Worm (Caenorhabditis elegans) whole organism, late embryonic: ENCODE measurements around the gene try-12.

ENCODE experiments used
- C38D4.7 ChIP-seq: fragments of 200-800 bp; sonication (Bioruptor generic); optimal IDR thresholded peaks from 2 replicates; lab custom pipeline; 2018; ENCODE audit warnings: mild to moderate bottlenecking, missing genetic modification characterization, moderate library complexity, missing compliant biosample characterization
- F13H6.1 ChIP-seq: sonication (generic microtip); optimal IDR thresholded peaks from 2 replicates; lab custom pipeline; 2016; ENCODE audit warnings: missing genetic modification characterization, missing compliant biosample characterization
- K02D7.2 ChIP-seq: sonication (generic microtip); optimal IDR thresholded peaks from 2 replicates; lab custom pipeline; 2017; ENCODE audit warnings: mild to moderate bottlenecking, missing genetic modification characterization, missing compliant biosample characterization
- K09A11.1 ChIP-seq: sonication (generic microtip); optimal IDR thresholded peaks from 2 replicates; lab custom pipeline; 2017; ENCODE audit warnings: antibody characterized with exemption, mild to moderate bottlenecking, missing genetic modification characterization, missing compliant biosample characterization; ENCODE audit not compliant: insufficient read depth
- T23F11.4 ChIP-seq: fragments of 200-800 bp; sonication (Bioruptor generic); optimal IDR thresholded peaks from 2 replicates; lab custom pipeline; 2018; ENCODE audit warnings: mild to moderate bottlenecking, missing genetic modification characterization, missing compliant biosample characterization
- Y22D7AL.16 ChIP-seq: sonication (generic microtip); optimal IDR thresholded peaks from 2 replicates; lab custom pipeline; 2016; ENCODE audit warnings: missing genetic modification characterization, missing compliant biosample characterization
- ahr-1 ChIP-seq: sonication (generic microtip); optimal IDR thresholded peaks from 2 replicates; lab custom pipeline; 2016; ENCODE audit warnings: missing genetic modification characterization, missing compliant biosample characterization
- ama-1 ChIP-seq: fragments of 150-350 bp; optimal IDR thresholded peaks from 2 replicates; lab custom pipeline; 2014
- ceh-18 ChIP-seq: sonication (generic microtip); optimal IDR thresholded peaks from 2 replicates; lab custom pipeline; 2016; ENCODE audit warnings: missing genetic modification characterization, missing compliant biosample characterization
- ceh-22 ChIP-seq: sonication (generic microtip); optimal IDR thresholded peaks from 2 replicates; lab custom pipeline; 2017; ENCODE audit warnings: missing biosample characterization, missing genetic modification characterization
- ceh-30 ChIP-seq: fragments of 150-350 bp; optimal IDR thresholded peaks from 2 replicates; lab custom pipeline; 2014; ENCODE audit warnings: missing biosample characterization, missing genetic modification characterization
- ceh-34 ChIP-seq: sonication (generic microtip); optimal IDR thresholded peaks from 2 replicates; lab custom pipeline; 2016; ENCODE audit warnings: mild to moderate bottlenecking, missing genetic modification characterization, missing compliant biosample characterization
- ceh-45 ChIP-seq: fragments of 200-800 bp; sonication (Bioruptor generic); IDR thresholded peaks from 2 replicates; pipeline ENCODE4 v1.3.6; 2022; ENCODE audit warnings: missing genetic modification reagents, missing genetic modification characterization, missing compliant biosample characterization
- ceh-48 ChIP-seq: sonication (generic microtip); optimal IDR thresholded peaks from 2 replicates; lab custom pipeline; 2016; ENCODE audit warnings: missing genetic modification characterization, inconsistent platforms, missing compliant biosample characterization
- ceh-9 ChIP-seq: sonication (generic microtip); optimal IDR thresholded peaks from 2 replicates; lab custom pipeline; 2016; ENCODE audit warnings: mild to moderate bottlenecking, missing genetic modification characterization, inconsistent platforms, missing compliant biosample characterization
- dmd-4 ChIP-seq: sonication (generic microtip); optimal IDR thresholded peaks from 2 replicates; lab custom pipeline; 2016; ENCODE audit warnings: borderline replicate concordance, missing genetic modification characterization, missing compliant biosample characterization
- elt-2 ChIP-seq: sonication (generic microtip); optimal IDR thresholded peaks from 2 replicates; lab custom pipeline; 2016; ENCODE audit warnings: missing genetic modification reagents, missing genetic modification characterization, missing compliant biosample characterization
- elt-4 ChIP-seq: sonication (generic microtip); optimal IDR thresholded peaks from 2 replicates; lab custom pipeline; 2016; ENCODE audit warnings: missing genetic modification characterization, missing compliant biosample characterization
- ets-4 ChIP-seq: sonication (generic microtip); optimal IDR thresholded peaks from 2 replicates; lab custom pipeline; 2016; ENCODE audit warnings: missing genetic modification characterization, missing compliant biosample characterization
- eyg-1 ChIP-seq: sonication (generic microtip); optimal IDR thresholded peaks from 2 replicates; lab custom pipeline; 2016; ENCODE audit warnings: missing genotype, missing genetic modification characterization, missing compliant biosample characterization
- fax-1 ChIP-seq: sonication (generic microtip); optimal IDR thresholded peaks from 2 replicates; lab custom pipeline; 2016; ENCODE audit warnings: missing genotype, missing genetic modification characterization, missing compliant biosample characterization
- fkh-10 ChIP-seq: fragments of 150-350 bp; optimal IDR thresholded peaks from 2 replicates; lab custom pipeline; 2014; ENCODE audit warnings: missing biosample characterization, missing genetic modification reagents, missing genetic modification characterization
- fkh-6 ChIP-seq: sonication (generic microtip); optimal IDR thresholded peaks from 2 replicates; lab custom pipeline; 2016; ENCODE audit warnings: missing genetic modification characterization, missing compliant biosample characterization
- gmeb-2 ChIP-seq: sonication (generic microtip); optimal IDR thresholded peaks from 2 replicates; lab custom pipeline; 2016; ENCODE audit warnings: missing genetic modification characterization, inconsistent platforms, missing compliant biosample characterization
- hlh-13 ChIP-seq: fragments of 200-800 bp; sonication (Bioruptor generic); optimal IDR thresholded peaks from 2 replicates; lab custom pipeline; 2018; ENCODE audit warnings: mild to moderate bottlenecking, missing genetic modification characterization, missing compliant biosample characterization
- hlh-6 ChIP-seq: sonication (generic microtip); optimal IDR thresholded peaks from 2 replicates; lab custom pipeline; 2016; ENCODE audit warnings: missing genotype, missing genetic modification characterization, missing compliant biosample characterization
- lim-6 ChIP-seq: sonication (generic microtip); optimal IDR thresholded peaks from 2 replicates; lab custom pipeline; 2016; ENCODE audit warnings: missing genetic modification characterization, missing compliant biosample characterization
- mec-3 ChIP-seq: sonication (generic microtip); optimal IDR thresholded peaks from 2 replicates; lab custom pipeline; 2016; ENCODE audit warnings: borderline replicate concordance, missing genetic modification characterization, missing compliant biosample characterization
- nfya-1 ChIP-seq: sonication (generic microtip); optimal IDR thresholded peaks from 2 replicates; lab custom pipeline; 2017; ENCODE audit warnings: missing genetic modification characterization, mild to moderate bottlenecking, missing compliant biosample characterization, antibody characterized with exemption, moderate library complexity
- nhr-232 ChIP-seq: sonication (generic microtip); optimal IDR thresholded peaks from 2 replicates; lab custom pipeline; 2016; ENCODE audit warnings: missing genetic modification characterization, missing compliant biosample characterization
- pag-3 ChIP-seq: sonication (generic microtip); optimal IDR thresholded peaks from 2 replicates; lab custom pipeline; 2016; ENCODE audit warnings: missing compliant biosample characterization, missing genetic modification characterization, borderline replicate concordance
- pax-1 ChIP-seq: fragments of 150-350 bp; optimal IDR thresholded peaks from 2 replicates; lab custom pipeline; 2014; ENCODE audit warnings: missing biosample characterization, missing genetic modification characterization
- pha-4 ChIP-seq: fragments of 150-350 bp; optimal IDR thresholded peaks from 2 replicates; lab custom pipeline; 2018; ENCODE audit warnings: missing biosample characterization, missing genetic modification reagents, missing genetic modification characterization
- tbx-2 ChIP-seq: sonication (generic microtip); optimal IDR thresholded peaks from 2 replicates; lab custom pipeline; 2016; ENCODE audit warnings: missing genetic modification characterization, missing compliant biosample characterization
- ttx-3 ChIP-seq: sonication (generic microtip); optimal IDR thresholded peaks from 2 replicates; lab custom pipeline; 2016; ENCODE audit warnings: missing genetic modification reagents, missing genetic modification characterization, missing compliant biosample characterization
- unc-3 ChIP-seq, 2 experiments: fragments of 200-800 bp in 1 of 2; sonication (Bioruptor generic) in 1 of 2; sonication (generic microtip) in 1 of 2; conservative IDR thresholded peaks in 1 of 2; optimal IDR thresholded peaks in 1 of 2; 2 replicates each; pipeline versions ENCODE4 v1.3.6 to Lab custom; 2016 to 2022; ENCODE audit warnings: missing compliant biosample characterization in 2 of 2, missing genetic modification characterization in 2 of 2, missing genetic modification reagents in 1 of 2
- unc-55 ChIP-seq: sonication (generic microtip); optimal IDR thresholded peaks from 2 replicates; lab custom pipeline; 2017; ENCODE audit warnings: missing biosample characterization, missing genetic modification reagents, missing genetic modification characterization
- zip-5 ChIP-seq: sonication (generic microtip); optimal IDR thresholded peaks from 2 replicates; lab custom pipeline; 2016; ENCODE audit warnings: missing genetic modification characterization, missing compliant biosample characterization
- ztf-16 ChIP-seq: sonication (generic microtip); optimal IDR thresholded peaks from 2 replicates; lab custom pipeline; 2017; ENCODE audit warnings: missing genetic modification characterization, missing compliant biosample characterization

The try-12 gene

DNA sequence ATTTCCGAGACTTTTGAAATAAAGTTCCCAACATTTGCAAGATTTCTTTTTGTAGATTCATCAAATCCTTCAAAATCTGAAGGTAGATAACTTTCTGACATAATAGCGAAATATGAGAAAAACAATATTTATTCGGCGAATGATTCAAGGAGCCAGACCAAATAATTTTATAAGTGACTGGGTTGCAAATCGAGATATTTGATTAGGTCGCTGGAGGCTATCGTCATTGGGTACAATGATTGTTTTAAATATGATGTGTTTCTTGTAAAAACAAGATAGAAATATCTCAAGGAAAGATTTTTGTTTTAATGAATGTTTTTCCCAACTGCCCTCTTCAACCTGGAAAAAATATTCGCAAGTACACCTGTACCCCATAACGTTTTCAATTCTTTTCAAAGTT, 20.3 kb upstream of the try-12 start, which contains the start of gene srw-69:
Gene srw-69 (minus strand): TSS at position 101 of the 400 bp plus-strand sequence.
- no peak for TF ChIP-seq ceh-22 (tag; lab: Kevin White, UChicago)
- TF ChIP-seq fax-1 (tag; lab: Kevin White, UChicago): no peak
- no peak for TF ChIP-seq dmd-4 (tag; lab: Kevin White, UChicago)
- no peak for TF ChIP-seq ahr-1 (tag; lab: Kevin White, UChicago)
- TF ChIP-seq elt-4 (tag; lab: Kevin White, UChicago): no peak
- TF ChIP-seq gmeb-2: no peak
- TF ChIP-seq unc-55 (GFP tag; lab: Kevin White, UChicago): no peak
- TF ChIP-seq pha-4 (tag; lab: Kevin White, UChicago): no peak
- TF ChIP-seq pax-1 (tag; lab: Kevin White, UChicago): no peak
- no peak for TF ChIP-seq pag-3 (tag; lab: Kevin White, UChicago)
- TF ChIP-seq unc-3 (GFP tag; conservative IDR thresholded peaks at IDR 0.05; lab: Robert Waterston, UW): no peak
- no peak for TF ChIP-seq unc-3 (tag; optimal IDR thresholded peaks at IDR 0.05; lab: Kevin White, UChicago)
- no peak for TF ChIP-seq F13H6.1 (tag; lab: Kevin White, UChicago)
- TF ChIP-seq tbx-2 (tag; lab: Kevin White, UChicago): no peak
- TF ChIP-seq elt-2 (tag; lab: Kevin White, UChicago): no peak
- no peak for TF ChIP-seq nfya-1 (tag; lab: Kevin White, UChicago)
- TF ChIP-seq nhr-232: no peak
- TF ChIP-seq zip-5 (tag; lab: Kevin White, UChicago): no peak
- TF ChIP-seq, all 69 proteins: peak for 0

DNA sequence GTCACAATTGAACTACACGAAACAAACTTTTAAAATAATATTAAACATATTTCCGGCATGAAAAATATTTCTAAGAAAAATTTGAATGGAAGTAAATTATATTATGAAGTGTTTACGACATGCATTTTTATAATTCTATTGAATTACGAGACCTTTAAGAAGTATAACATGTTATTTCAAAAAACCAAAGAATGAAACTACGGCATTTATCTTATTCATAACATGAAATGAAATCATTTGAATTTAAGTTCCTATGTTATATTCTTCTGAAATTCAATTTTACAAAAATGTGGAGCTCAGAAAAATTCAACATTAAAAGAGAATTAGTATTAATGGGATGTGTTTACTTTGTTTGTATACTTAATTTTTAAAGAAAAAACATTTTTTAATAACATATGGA, 18.1 kb upstream of the try-12 start, which contains the start of gene srw-71:
Gene srw-71 (minus strand): TSS at position 101 of the 400 bp plus-strand sequence.
- no peak for TF ChIP-seq elt-4 (tag; lab: Kevin White, UChicago)
- TF ChIP-seq tbx-2 (tag; lab: Kevin White, UChicago): no peak
- no peak for TF ChIP-seq K09A11.1
- no peak for TF ChIP-seq T23F11.4
- TF ChIP-seq eyg-1 (tag; lab: Kevin White, UChicago): no peak
- no peak for TF ChIP-seq lim-6 (tag; lab: Kevin White, UChicago)
- no peak for TF ChIP-seq K02D7.2
- TF ChIP-seq hlh-6 (tag; lab: Kevin White, UChicago): no peak
- TF ChIP-seq ztf-16 (tag; lab: Kevin White, UChicago): no peak
- no peak for TF ChIP-seq pax-1 (tag; lab: Kevin White, UChicago)
- no peak for TF ChIP-seq ahr-1 (tag; lab: Kevin White, UChicago)
- TF ChIP-seq ttx-3 (tag; lab: Kevin White, UChicago): no peak
- TF ChIP-seq ceh-18: no peak
- TF ChIP-seq elt-2 (tag; lab: Kevin White, UChicago): no peak
- TF ChIP-seq ceh-45 (GFP tag; lab: Robert Waterston, UW): no peak
- TF ChIP-seq ceh-48: no peak
- TF ChIP-seq gmeb-2: no peak

DNA sequence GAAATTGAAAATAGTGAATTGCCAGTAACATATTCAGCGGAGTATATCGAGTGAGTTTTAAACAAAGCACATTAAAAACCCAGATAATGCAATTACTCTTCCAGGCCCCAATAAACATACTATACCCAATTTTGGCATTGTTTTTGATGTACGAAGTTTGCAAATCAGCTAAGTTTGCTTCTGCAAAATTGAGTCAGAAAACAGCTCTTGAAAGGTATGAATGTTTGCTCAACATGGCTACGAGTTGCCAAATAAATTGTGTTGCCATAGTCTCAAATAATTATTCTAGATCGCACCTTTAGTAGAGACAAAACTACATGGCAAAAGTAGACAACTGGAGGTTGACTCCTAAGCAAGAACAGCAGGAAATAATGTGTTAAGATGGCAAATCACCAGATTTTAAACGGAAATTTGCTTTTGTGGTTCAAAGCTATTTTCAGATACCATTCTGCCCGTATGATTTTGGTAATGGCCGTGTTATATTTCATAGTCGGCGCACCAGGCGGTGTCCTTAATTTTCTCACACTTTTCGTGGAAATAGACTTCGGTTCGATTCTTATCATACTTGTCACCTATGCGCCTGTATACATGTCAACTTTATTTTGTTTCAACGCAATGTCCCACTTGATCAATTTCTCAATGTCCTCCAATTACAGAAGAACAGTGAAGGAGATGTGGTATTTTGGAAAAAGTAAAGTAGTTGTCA, 16.6 kb upstream of the try-12 start:
- TF ChIP-seq ceh-45 (GFP tag; lab: Robert Waterston, UW) (no peak), ceh-30 (tag; lab: Kevin White, UChicago) (no peak), fkh-6 (tag; lab: Kevin White, UChicago) (no peak), ztf-16 (tag; lab: Kevin White, UChicago) (no peak), ets-4 (no peak), hlh-13 (GFP tag; lab: Kevin White, UChicago) (no peak), fkh-10 (GFP tag; lab: Kevin White, UChicago) (no peak), pha-4 (tag; lab: Kevin White, UChicago) (no peak), ama-1 (lab: Kevin White, UChicago) (no peak), ceh-48 (no peak), ceh-9 (tag; lab: Kevin White, UChicago) (no peak), Y22D7AL.16 (tag; lab: Kevin White, UChicago) (no peak), mec-3 (tag; lab: Kevin White, UChicago) (no peak), ceh-34 (tag; lab: Kevin White, UChicago) (no peak), hlh-6 (tag; lab: Kevin White, UChicago) (no peak), K02D7.2 (no peak), F13H6.1 (tag; lab: Kevin White, UChicago) (no peak), C38D4.7 (GFP tag; lab: Kevin White, UChicago) (no peak)
